Fruit fly (Drosophila melanogaster) whole organism, embryonic: ENCODE results near the gene CG15141.

Experiments used
- BEAF-32 ChIP-seq: fragments of 200-800 bp; sonication (Bioruptor generic); optimal IDR thresholded peaks from 3 replicates; lab custom pipeline; 2017; ENCODE audit warnings: missing biosample characterization, missing genetic modification characterization, mild to moderate bottlenecking, moderate library complexity, missing genetic modification reagents
- CG10209 ChIP-seq: fragments of 200-800 bp; sonication (Bioruptor generic); optimal IDR thresholded peaks from 3 replicates; lab custom pipeline; 2017; ENCODE audit warnings: missing biosample characterization, mild to moderate bottlenecking, missing genetic modification characterization, missing genetic modification reagents
- CG10431 ChIP-seq: fragments of 200-800 bp; sonication (Bioruptor generic); optimal IDR thresholded peaks from 3 replicates; lab custom pipeline; 2018; ENCODE audit warnings: missing biosample characterization, mild to moderate bottlenecking, missing genetic modification characterization
- CG11093 ChIP-seq: fragments of 200-800 bp; sonication (Bioruptor generic); IDR thresholded peaks from 3 replicates; pipeline ENCODE4 v1.3.6; 2022; ENCODE audit warnings: missing biosample characterization, missing genetic modification characterization
- CG11456 ChIP-seq: fragments of 200-800 bp; sonication (Bioruptor generic); IDR thresholded peaks from 3 replicates; pipeline ENCODE4 v1.3.6; 2022; ENCODE audit warnings: missing biosample characterization, missing genetic modification characterization
- CG11504 ChIP-seq: fragments of 200-800 bp; sonication (Bioruptor generic); optimal IDR thresholded peaks from 3 replicates; lab custom pipeline; 2019; ENCODE audit warnings: missing biosample characterization, mild to moderate bottlenecking, missing genetic modification characterization, moderate library complexity
- CG11695 ChIP-seq: fragments of 200-800 bp; sonication (Bioruptor generic); IDR thresholded peaks from 3 replicates; pipeline ENCODE4 v1.3.6; 2022; ENCODE audit warnings: missing biosample characterization, missing genetic modification characterization
- CG13296 ChIP-seq: fragments of 200-800 bp; sonication (Bioruptor generic); optimal IDR thresholded peaks from 3 replicates; lab custom pipeline; 2018; ENCODE audit warnings: missing biosample characterization, mild to moderate bottlenecking, missing genetic modification characterization
- CG17385 ChIP-seq: fragments of 200-800 bp; sonication (Bioruptor generic); optimal IDR thresholded peaks from 3 replicates; lab custom pipeline; 2018; ENCODE audit warnings: missing biosample characterization, mild to moderate bottlenecking, missing genetic modification characterization
- CG2202 ChIP-seq: fragments of 200-800 bp; sonication (Bioruptor generic); optimal IDR thresholded peaks from 2 replicates; lab custom pipeline; 2018; ENCODE audit warnings: missing biosample characterization, mild to moderate bottlenecking, missing genetic modification characterization
- CG33557 ChIP-seq: fragments of 200-800 bp; sonication (Bioruptor generic); optimal IDR thresholded peaks from 2 replicates; lab custom pipeline; 2019; ENCODE audit warnings: missing biosample characterization, mild to moderate bottlenecking, missing genetic modification characterization, moderate library complexity
- CG3407 ChIP-seq: fragments of 200-800 bp; sonication (Bioruptor generic); optimal IDR thresholded peaks from 2 replicates; lab custom pipeline; 2018; ENCODE audit warnings: missing biosample characterization, mild to moderate bottlenecking, missing genetic modification characterization
- CG6272 ChIP-seq: fragments of 200-800 bp; sonication (Bioruptor generic); IDR thresholded peaks from 2 replicates; pipeline ENCODE4 v1.3.6; 2022; ENCODE audit warnings: missing biosample characterization, missing genetic modification characterization
- CG8388 ChIP-seq: fragments of 200-800 bp; sonication (Bioruptor generic); optimal IDR thresholded peaks from 2 replicates; lab custom pipeline; 2019; ENCODE audit warnings: missing biosample characterization, mild to moderate bottlenecking, missing genetic modification characterization, moderate library complexity
- CG8924 ChIP-seq: fragments of 200-800 bp; optimal IDR thresholded peaks from 3 replicates; lab custom pipeline; 2019; ENCODE audit warnings: missing biosample characterization, mild to moderate bottlenecking, missing genetic modification characterization, moderate library complexity
- CG8944 ChIP-seq: fragments of 200-800 bp; sonication (Bioruptor generic); optimal IDR thresholded peaks from 3 replicates; lab custom pipeline; 2016; ENCODE audit warnings: missing biosample characterization, missing genetic modification characterization
- CG9727 ChIP-seq: fragments of 200-800 bp; sonication (Bioruptor generic); optimal IDR thresholded peaks from 3 replicates; lab custom pipeline; 2017; ENCODE audit warnings: missing biosample characterization, mild to moderate bottlenecking, missing genetic modification characterization
- Dad ChIP-seq: fragments of 200-800 bp; sonication (Bioruptor generic); optimal IDR thresholded peaks from 3 replicates; lab custom pipeline; 2016; ENCODE audit warnings: missing biosample characterization, missing genetic modification characterization
- Deaf1 ChIP-seq: fragments of 200-800 bp; optimal IDR thresholded peaks from 3 replicates; lab custom pipeline; 2019; ENCODE audit warnings: missing biosample characterization, mild to moderate bottlenecking, missing genetic modification characterization, moderate library complexity
- Drgx ChIP-seq: fragments of 200-800 bp; sonication (Bioruptor generic); IDR thresholded peaks from 2 replicates; pipeline ENCODE4 v1.3.6; 2022; ENCODE audit warnings: missing biosample characterization, missing genetic modification characterization
- Fer1 ChIP-seq: fragments of 200-800 bp; sonication (Bioruptor generic); optimal IDR thresholded peaks from 2 replicates; lab custom pipeline; 2017; ENCODE audit warnings: missing biosample characterization, mild to moderate bottlenecking, missing genetic modification characterization
- Hmx ChIP-seq: fragments of 200-800 bp; sonication (Bioruptor generic); optimal IDR thresholded peaks from 2 replicates; lab custom pipeline; 2016; ENCODE audit warnings: missing biosample characterization, missing genetic modification characterization
- Hr78 ChIP-seq, 2 experiments: fragments of 200-800 bp in 1 of 2; fragments of >200 bp in 1 of 2; sonication (Bioruptor generic) in 1 of 2; optimal IDR thresholded peaks; 2 replicates each; lab custom pipeline; 2017 to 2019; ENCODE audit warnings: missing biosample characterization in 2 of 2, missing genetic modification characterization in 2 of 2, mild to moderate bottlenecking in 1 of 2, moderate library complexity in 1 of 2
- Opbp ChIP-seq: fragments of 200-800 bp; sonication (Bioruptor generic); IDR thresholded peaks from 3 replicates; pipeline ENCODE4 v1.3.6; 2022; ENCODE audit warnings: missing biosample characterization, missing genetic modification characterization; ENCODE audit not compliant: partially characterized antibody
- Scr ChIP-seq: fragments of 200-800 bp; sonication (Bioruptor generic); IDR thresholded peaks from 2 replicates; pipeline ENCODE4 v1.3.6; 2022; ENCODE audit warnings: missing biosample characterization, missing genetic modification characterization; ENCODE audit not compliant: partially characterized antibody
- Sox102F ChIP-seq: fragments of 200-800 bp; sonication (Bioruptor generic); optimal IDR thresholded peaks from 2 replicates; lab custom pipeline; 2018; ENCODE audit warnings: missing biosample characterization, mild to moderate bottlenecking, missing genetic modification characterization, moderate library complexity
- Sry-β ChIP-seq: fragments of 200-800 bp; sonication (Bioruptor generic); optimal IDR thresholded peaks from 2 replicates; lab custom pipeline; 2018; ENCODE audit warnings: missing biosample characterization, mild to moderate bottlenecking, missing genetic modification characterization, moderate library complexity
- Tbp ChIP-seq: fragments of >200 bp; optimal IDR thresholded peaks from 2 replicates; lab custom pipeline; 2018; ENCODE audit warnings: missing biosample characterization, missing genetic modification characterization
- YL-1 ChIP-seq: fragments of 200-800 bp; sonication (Bioruptor generic); optimal IDR thresholded peaks from 3 replicates; lab custom pipeline; 2017; ENCODE audit warnings: missing biosample characterization, mild to moderate bottlenecking, missing genetic modification characterization
- bcd ChIP-seq: fragments of 200-800 bp; sonication (Bioruptor generic); optimal IDR thresholded peaks from 2 replicates; lab custom pipeline; 2017; ENCODE audit warnings: missing biosample characterization, mild to moderate bottlenecking, missing genetic modification characterization
- bowl ChIP-seq: fragments of 200-800 bp; sonication (Bioruptor generic); IDR thresholded peaks from 2 replicates; pipeline ENCODE4 v1.3.6; 2022; ENCODE audit warnings: missing biosample characterization, missing genetic modification characterization
- btn ChIP-seq: fragments of 200-800 bp; sonication (Bioruptor generic); optimal IDR thresholded peaks from 2 replicates; lab custom pipeline; 2016; ENCODE audit warnings: missing biosample characterization, missing genetic modification characterization
- cg ChIP-seq: fragments of 200-800 bp; sonication (Bioruptor generic); optimal IDR thresholded peaks from 3 replicates; lab custom pipeline; 2019; ENCODE audit warnings: missing biosample characterization, mild to moderate bottlenecking, missing genetic modification characterization, moderate library complexity
- ci ChIP-seq: fragments of 200-800 bp; sonication (Bioruptor generic); IDR thresholded peaks from 3 replicates; pipeline ENCODE4 v1.3.6; 2022; ENCODE audit warnings: missing biosample characterization, missing genetic modification characterization
- emc ChIP-seq: fragments of 200-800 bp; sonication (Bioruptor generic); optimal IDR thresholded peaks from 2 replicates; lab custom pipeline; 2016; ENCODE audit warnings: missing biosample characterization, missing genetic modification characterization
- grau ChIP-seq: fragments of 200-800 bp; optimal IDR thresholded peaks from 3 replicates; lab custom pipeline; 2019; ENCODE audit warnings: missing biosample characterization, mild to moderate bottlenecking, missing genetic modification characterization, moderate library complexity
- grn ChIP-seq: fragments of 200-800 bp; sonication (Bioruptor generic); optimal IDR thresholded peaks from 3 replicates; lab custom pipeline; 2017; ENCODE audit warnings: missing biosample characterization, missing genetic modification characterization
- hkb ChIP-seq, 2 experiments: fragments of 200-800 bp in 1 of 2; fragments of >200 bp in 1 of 2; sonication (Bioruptor generic) in 1 of 2; IDR thresholded peaks in 1 of 2; optimal IDR thresholded peaks in 1 of 2; 2 replicates each; pipeline versions ENCODE4 v1.3.6 to Lab custom; 2017 to 2022; ENCODE audit warnings: missing biosample characterization in 1 of 2, missing genetic modification characterization in 1 of 2
- hth ChIP-seq: fragments of >200 bp; optimal IDR thresholded peaks from 2 replicates; lab custom pipeline; 2017; ENCODE audit warnings: inconsistent platforms
- mirr ChIP-seq: fragments of 200-800 bp; sonication (Bioruptor generic); optimal IDR thresholded peaks from 3 replicates; lab custom pipeline; 2018; ENCODE audit warnings: missing biosample characterization, mild to moderate bottlenecking, missing genetic modification characterization
- mld ChIP-seq: fragments of 200-800 bp; sonication (Bioruptor generic); IDR thresholded peaks from 3 replicates; pipeline ENCODE4 v1.3.6; 2022; ENCODE audit warnings: missing biosample characterization, missing genetic modification characterization; ENCODE audit not compliant: partially characterized antibody
- nmo ChIP-seq: fragments of 200-800 bp; sonication (Bioruptor generic); optimal IDR thresholded peaks from 2 replicates; lab custom pipeline; 2018; ENCODE audit warnings: missing biosample characterization, mild to moderate bottlenecking, missing genetic modification characterization, moderate library complexity
- org-1 ChIP-seq: fragments of 200-800 bp; sonication (Bioruptor generic); optimal IDR thresholded peaks from 2 replicates; lab custom pipeline; 2017; ENCODE audit warnings: missing biosample characterization, missing genetic modification characterization
- pan ChIP-seq, 4 experiments: fragments of >200 bp in 3 of 4; fragments of 200-800 bp in 1 of 4; sonication (Bioruptor generic) in 1 of 4; optimal IDR thresholded peaks in 3 of 4; IDR thresholded peaks in 1 of 4; 2 replicates each; pipeline versions ENCODE4 v1.3.6 to Lab custom; 2017 to 2022; ENCODE audit warnings: missing biosample characterization in 2 of 4, missing genetic modification characterization in 2 of 4, mixed read lengths in 1 of 4
- pfk ChIP-seq: fragments of 200-800 bp; sonication (Bioruptor generic); optimal IDR thresholded peaks from 2 replicates; lab custom pipeline; 2018; ENCODE audit warnings: missing biosample characterization, mild to moderate bottlenecking, missing genetic modification characterization, moderate library complexity
- sens ChIP-seq: fragments of 200-800 bp; sonication (Bioruptor generic); peaks from one replicate; lab custom pipeline; 2016; ENCODE audit warnings: missing biosample characterization, missing genetic modification characterization
- sens-2 ChIP-seq: fragments of 200-800 bp; sonication (Bioruptor generic); IDR thresholded peaks from 2 replicates; pipeline ENCODE4 v1.3.6; 2022; ENCODE audit warnings: missing biosample characterization, missing genetic modification characterization
- so ChIP-seq: fragments of 200-800 bp; sonication (Bioruptor generic); IDR thresholded peaks from 3 replicates; pipeline ENCODE4 v1.3.6; 2022; ENCODE audit warnings: missing biosample characterization, missing genetic modification characterization
- sug ChIP-seq: fragments of 200-800 bp; optimal IDR thresholded peaks from 2 replicates; lab custom pipeline; 2019; ENCODE audit warnings: missing biosample characterization, mild to moderate bottlenecking, missing genetic modification characterization, moderate library complexity

Gene CG15141

DNA sequence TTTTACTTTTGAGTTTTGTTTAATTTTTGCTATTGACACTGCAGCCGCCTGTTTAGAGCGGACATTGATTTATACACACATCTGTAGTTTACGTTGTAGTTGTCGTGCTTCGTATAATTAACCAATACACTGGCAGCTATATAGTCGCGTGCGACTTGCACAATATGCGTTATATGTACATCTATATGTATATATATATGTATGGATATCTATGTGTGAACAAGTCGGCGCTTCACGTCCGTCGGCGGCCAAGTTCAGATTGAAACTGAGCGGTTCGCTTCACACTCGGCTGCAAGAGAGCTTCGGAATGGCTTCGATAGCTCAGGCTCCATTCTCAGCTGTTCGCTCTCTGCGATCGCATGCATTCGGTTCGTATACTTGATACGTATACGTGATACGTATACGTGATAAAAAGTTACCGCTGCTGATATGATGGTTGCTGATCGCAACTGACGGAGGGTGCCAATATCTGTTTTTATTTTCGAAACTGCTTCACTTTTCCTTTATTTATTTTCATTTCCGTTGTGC, 17.6 kb downstream of the CG15141 start (continued):
- TF ChIP-seq Hmx, result no peak
- TF ChIP-seq CG9727 (GFP tag; lab: Kevin White, UChicago), result no peak
- TF ChIP-seq emc (GFP tag; lab: Kevin White, UChicago), result no peak
- TF ChIP-seq CG11093 (GFP tag; lab: Robert Waterston, UW), result 0 out of 3 replicates have a peak, but pooled peaks have one; percentile 12
- no peak for TF ChIP-seq Scr
- no peak for TF ChIP-seq sens-2 (GFP tag; lab: Robert Waterston, UW)
- peak; percentile 5 for TF ChIP-seq grau (tag; lab: Kevin White, UChicago)
- TF ChIP-seq BEAF-32 (GFP tag; lab: Kevin White, UChicago), result no peak
- TF ChIP-seq Hr78 (GFP tag; optimal IDR thresholded peaks at IDR 0.05; lab: Kevin White, UChicago), result peak in 1 of 2 experiments; percentile 24
- TF ChIP-seq grn (GFP tag; lab: Kevin White, UChicago), result peak; percentile 21
- no peak for TF ChIP-seq CG6272 (GFP tag; lab: Robert Waterston, UW)
- no peak for TF ChIP-seq Dad (GFP tag; lab: Kevin White, UChicago)
- TF ChIP-seq sug (tag; lab: Kevin White, UChicago), result peak; percentile 29
- TF ChIP-seq sens (GFP tag; lab: Kevin White, UChicago), result peak; percentile 59
- peak; percentile 22 for TF ChIP-seq CG11504
- TF ChIP-seq org-1 (GFP tag; lab: Kevin White, UChicago), result no peak
- peak; percentile 5 for TF ChIP-seq CG3407 (GFP tag; lab: Kevin White, UChicago)
- no peak for TF ChIP-seq bowl (GFP tag; lab: Robert Waterston, UW)
- no peak for TF ChIP-seq Sry-β
- TF ChIP-seq mld (GFP tag; lab: Robert Waterston, UW), result 0 out of 3 replicates have a peak, but pooled peaks have one; percentile 26
- TF ChIP-seq so, result peak; percentile 24; the same call in 1 of the 3 replicates
- TF ChIP-seq Deaf1 (tag; lab: Kevin White, UChicago), result peak; percentile 95
- TF ChIP-seq pan (optimal IDR thresholded peaks at IDR 0.05; lab: Kevin White, UChicago), result no peak
- TF ChIP-seq pan (GFP tag; optimal IDR thresholded peaks at IDR 0.05 in 1 of 2, IDR thresholded peaks at IDR 0.05 in 1 of 2), result no peak
- peak; percentile 18 for TF ChIP-seq mirr (GFP tag; lab: Kevin White, UChicago)
- TF ChIP-seq nmo (GFP tag; lab: Kevin White, UChicago), result no peak
- no peak for TF ChIP-seq CG8388
- peak; percentile 33 for TF ChIP-seq CG8924
- no peak for TF ChIP-seq CG8944 (GFP tag; lab: Kevin White, UChicago)
- no peak for TF ChIP-seq YL-1
- TF ChIP-seq CG10431 (GFP tag; lab: Kevin White, UChicago), result no peak
- TF ChIP-seq bcd (GFP tag; lab: Kevin White, UChicago), result no peak
- peak; percentile 45 for TF ChIP-seq CG13296 (GFP tag; lab: Kevin White, UChicago)
- TF ChIP-seq Tbp, result no peak
- TF ChIP-seq CG17385 (GFP tag; lab: Kevin White, UChicago), result no peak
- no peak for TF ChIP-seq hth (lab: Kevin White, UChicago)
- TF ChIP-seq CG33557 (GFP tag; lab: Kevin White, UChicago), result no peak
- peak; percentile 22 for TF ChIP-seq Fer1 (GFP tag; lab: Kevin White, UChicago)
- peak; percentile 71 for TF ChIP-seq cg
- TF ChIP-seq pfk (GFP tag; lab: Kevin White, UChicago), result no peak
- no peak for TF ChIP-seq Opbp (GFP tag; lab: Robert Waterston, UW)
- no peak for TF ChIP-seq hkb (optimal IDR thresholded peaks at IDR 0.05; lab: Kevin White, UChicago)
- 0 out of 2 replicates have a peak, but pooled peaks have one; percentile 27 for TF ChIP-seq hkb (GFP tag; IDR thresholded peaks at IDR 0.05; lab: Robert Waterston, UW)
- TF ChIP-seq CG11456 (GFP tag; lab: Robert Waterston, UW), result no peak
- peak; percentile 6 for TF ChIP-seq Sox102F (GFP tag; lab: Kevin White, UChicago)
- TF ChIP-seq ci, result peak; percentile 20; the same call in 1 of the 3 replicates
- peak; percentile 49; the same call in 1 of the 2 replicates for TF ChIP-seq Drgx (GFP tag; lab: Robert Waterston, UW)
- no peak for TF ChIP-seq CG10209 (GFP tag; lab: Kevin White, UChicago)
- TF ChIP-seq CG2202, result no peak
- no peak for TF ChIP-seq CG11695
- no peak for TF ChIP-seq btn
